Worm (Caenorhabditis elegans) whole organism, L3 larva: ENCODE data around the gene srab-26.

Experiments used
- R02D3.7 ChIP-seq: fragments of 150-350 bp; optimal IDR thresholded peaks from 2 replicates; lab custom pipeline; 2014; ENCODE audit warnings: missing biosample characterization, missing genetic modification characterization
- ZK546.5 ChIP-seq: sonication (generic microtip); optimal IDR thresholded peaks from 2 replicates; lab custom pipeline; 2017; ENCODE audit warnings: missing biosample characterization, missing genetic modification characterization
- aly-2 ChIP-seq: fragments of 150-350 bp; optimal IDR thresholded peaks from 2 replicates; lab custom pipeline; 2014; ENCODE audit warnings: missing biosample characterization, missing genetic modification characterization
- ama-1 ChIP-seq: fragments of 150-350 bp; optimal IDR thresholded peaks from 2 replicates; lab custom pipeline; 2018
- ceh-82 ChIP-seq: fragments of 150-350 bp; optimal IDR thresholded peaks from 2 replicates; lab custom pipeline; 2014; ENCODE audit warnings: missing biosample characterization, missing genetic modification characterization
- ceh-9 ChIP-seq: sonication (generic microtip); optimal IDR thresholded peaks from 2 replicates; lab custom pipeline; 2018; ENCODE audit warnings: missing biosample characterization, missing genetic modification characterization
- egl-27 ChIP-seq: sonication (generic microtip); optimal IDR thresholded peaks from 4 replicates; lab custom pipeline; 2017; ENCODE audit warnings: missing biosample characterization, missing genetic modification reagents, missing genetic modification characterization
- egl-5 ChIP-seq: fragments of 150-350 bp; optimal IDR thresholded peaks from 2 replicates; lab custom pipeline; 2017; ENCODE audit warnings: missing biosample characterization, missing genetic modification reagents, missing genetic modification characterization, inconsistent platforms
- elt-1 ChIP-seq: fragments of 150-350 bp; optimal IDR thresholded peaks from 2 replicates; lab custom pipeline; 2014; ENCODE audit warnings: missing biosample characterization, missing genetic modification characterization
- elt-2 ChIP-seq: sonication (generic microtip); optimal IDR thresholded peaks from 2 replicates; lab custom pipeline; 2016; ENCODE audit warnings: missing genetic modification reagents, mild to moderate bottlenecking, missing genetic modification characterization, missing compliant biosample characterization
- elt-3 ChIP-seq, 3 experiments: fragments of 150-350 bp in 1 of 3; sonication (generic microtip) in 2 of 3; optimal IDR thresholded peaks; 2 replicates in 2 of 3; 4 replicates in 1 of 3; lab custom pipeline; 2014 to 2017; ENCODE audit warnings: missing biosample characterization in 3 of 3, missing genetic modification characterization in 3 of 3
- fkh-10 ChIP-seq: sonication (generic microtip); optimal IDR thresholded peaks from 2 replicates; lab custom pipeline; 2017; ENCODE audit warnings: missing biosample characterization, missing genetic modification reagents, missing genetic modification characterization
- fkh-2 ChIP-seq: fragments of 150-350 bp; optimal IDR thresholded peaks from 2 replicates; lab custom pipeline; 2014; ENCODE audit warnings: missing biosample characterization, missing genetic modification reagents, missing genetic modification characterization
- fos-1 ChIP-seq: fragments of 150-350 bp; optimal IDR thresholded peaks from 2 replicates; lab custom pipeline; 2014; ENCODE audit warnings: missing biosample characterization, missing genetic modification characterization
- lin-15B ChIP-seq: fragments of 150-350 bp; optimal IDR thresholded peaks from 2 replicates; lab custom pipeline; 2014; ENCODE audit warnings: missing biosample characterization, missing genetic modification characterization
- lin-39 ChIP-seq: fragments of 150-350 bp; optimal IDR thresholded peaks from 2 replicates; lab custom pipeline; 2018; ENCODE audit warnings: missing biosample characterization, missing genetic modification reagents, missing genetic modification characterization
- lsy-12 ChIP-seq: sonication (generic microtip); optimal IDR thresholded peaks from 2 replicates; lab custom pipeline; 2016; ENCODE audit warnings: mild to moderate bottlenecking, missing genetic modification characterization, missing compliant biosample characterization
- mdl-1 ChIP-seq: fragments of 150-350 bp; optimal IDR thresholded peaks from 2 replicates; lab custom pipeline; 2014; ENCODE audit warnings: missing biosample characterization, missing genetic modification characterization
- mml-1 ChIP-seq: fragments of 150-350 bp; sonication (generic microtip); optimal IDR thresholded peaks from 3 replicates; lab custom pipeline; 2014; ENCODE audit warnings: missing biosample characterization, missing genetic modification characterization
- nfya-1 ChIP-seq: sonication (generic microtip); optimal IDR thresholded peaks from 2 replicates; lab custom pipeline; 2017; ENCODE audit warnings: missing genetic modification characterization, mild to moderate bottlenecking, missing compliant biosample characterization, antibody characterized with exemption, moderate library complexity; ENCODE audit not compliant: insufficient read depth
- nhr-11 ChIP-seq: fragments of 150-350 bp; optimal IDR thresholded peaks from 2 replicates; lab custom pipeline; 2014; ENCODE audit warnings: missing biosample characterization, missing genetic modification characterization
- nhr-12 ChIP-seq: fragments of 150-350 bp; optimal IDR thresholded peaks from 2 replicates; lab custom pipeline; 2014; ENCODE audit warnings: missing biosample characterization, missing genetic modification characterization
- nhr-237 ChIP-seq: fragments of 150-350 bp; optimal IDR thresholded peaks from 2 replicates; lab custom pipeline; 2014; ENCODE audit warnings: missing biosample characterization, missing genetic modification characterization
- nhr-28 ChIP-seq: fragments of 150-350 bp; optimal IDR thresholded peaks from 2 replicates; lab custom pipeline; 2014; ENCODE audit warnings: missing biosample characterization, missing genetic modification characterization
- nhr-43 ChIP-seq: sonication (generic microtip); optimal IDR thresholded peaks from 2 replicates; lab custom pipeline; 2016; ENCODE audit warnings: mild to moderate bottlenecking, missing genetic modification characterization, missing compliant biosample characterization; ENCODE audit not compliant: poor library complexity, severe bottlenecking
- nhr-67 ChIP-seq: fragments of 150-350 bp; optimal IDR thresholded peaks from 2 replicates; lab custom pipeline; 2014; ENCODE audit warnings: missing biosample characterization, missing genetic modification characterization
- nhr-76 ChIP-seq: fragments of 150-350 bp; sonication (generic microtip); optimal IDR thresholded peaks from 5 replicates; lab custom pipeline; 2014; ENCODE audit warnings: missing biosample characterization, missing genetic modification characterization
- nhr-77 ChIP-seq: fragments of 150-350 bp; optimal IDR thresholded peaks from 2 replicates; lab custom pipeline; 2014; ENCODE audit warnings: missing biosample characterization, missing genetic modification characterization
- pha-4 ChIP-seq: fragments of 150-350 bp; optimal IDR thresholded peaks from 2 replicates; lab custom pipeline; 2014; ENCODE audit warnings: missing biosample characterization, missing genetic modification reagents, missing genetic modification characterization
- pqm-1 ChIP-seq: fragments of 150-350 bp; optimal IDR thresholded peaks from 2 replicates; lab custom pipeline; 2017; ENCODE audit warnings: missing biosample characterization, missing genetic modification characterization, inconsistent platforms
- sea-2 ChIP-seq: fragments of 150-350 bp; sonication (generic microtip); optimal IDR thresholded peaks from 4 replicates; lab custom pipeline; 2014; ENCODE audit warnings: missing biosample characterization, missing genetic modification reagents, missing genetic modification characterization
- skn-1 ChIP-seq: fragments of 150-350 bp; optimal IDR thresholded peaks from 2 replicates; lab custom pipeline; 2014; ENCODE audit warnings: missing biosample characterization, missing genetic modification characterization
- snpc-4 ChIP-seq: fragments of 150-350 bp; optimal IDR thresholded peaks from 2 replicates; lab custom pipeline; 2014; ENCODE audit warnings: missing biosample characterization, missing genetic modification characterization
- tbx-2 ChIP-seq: sonication (generic microtip); optimal IDR thresholded peaks from 2 replicates; lab custom pipeline; 2016; ENCODE audit warnings: mild to moderate bottlenecking, missing genetic modification characterization, missing compliant biosample characterization
- unc-62 ChIP-seq: fragments of 150-350 bp; sonication (generic microtip); optimal IDR thresholded peaks from 4 replicates; lab custom pipeline; 2014; ENCODE audit warnings: missing biosample characterization, missing genetic modification reagents, missing genetic modification characterization
- zag-1 ChIP-seq: fragments of 150-350 bp; optimal IDR thresholded peaks from 2 replicates; lab custom pipeline; 2014; ENCODE audit warnings: missing biosample characterization, missing genetic modification characterization
- ztf-11 ChIP-seq: fragments of 150-350 bp; optimal IDR thresholded peaks from 2 replicates; lab custom pipeline; 2014; ENCODE audit warnings: missing biosample characterization, missing genetic modification characterization
- ztf-4 ChIP-seq: fragments of 150-350 bp; optimal IDR thresholded peaks from 2 replicates; lab custom pipeline; 2014; ENCODE audit warnings: missing biosample characterization, missing genetic modification characterization

The srab-26 gene

DNA sequence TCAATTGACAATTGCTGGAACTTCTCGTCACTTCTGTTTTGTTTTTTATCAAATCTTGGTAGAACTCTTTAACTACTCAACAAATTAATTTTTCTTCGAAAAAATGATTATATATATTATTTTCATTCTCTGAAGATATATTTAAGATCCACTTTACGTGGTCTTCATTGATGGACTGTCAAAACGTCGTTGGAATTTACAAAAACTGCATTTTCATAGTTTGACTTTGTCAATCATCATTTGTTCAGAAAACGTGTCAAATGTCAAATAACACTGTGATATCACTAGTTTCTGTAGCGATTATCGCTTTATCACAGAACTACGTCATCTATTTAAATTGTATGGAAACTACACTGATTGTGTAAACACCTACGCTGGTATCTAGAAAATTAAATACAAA, 45.1 kb upstream of the srab-26 start:
- TF ChIP-seq pqm-1 (tag; lab: Kevin White, UChicago) (peak; percentile 25), nfya-1 (tag; lab: Kevin White, UChicago) (no peak), lin-15B (tag; lab: Kevin White, UChicago) (no peak), elt-2 (peak; percentile 41)

ce11 chrV:9922481-9922880, 43.2 kb upstream of the srab-26 start, which contains the start of gene C50H2.7:
TSS of gene C50H2.7 (plus strand) at chrV:9922781.
- no peak for TF ChIP-seq fkh-10 (GFP tag; lab: Kevin White, UChicago)
- no peak for TF ChIP-seq pha-4 (tag; lab: Kevin White, UChicago)
- TF ChIP-seq ama-1 (lab: Kevin White, UChicago): no peak
- no peak for TF ChIP-seq fkh-2 (tag; lab: Kevin White, UChicago)
- TF ChIP-seq aly-2 (tag; lab: Kevin White, UChicago): no peak
- no peak for TF ChIP-seq nhr-237
- TF ChIP-seq egl-27: no peak
- no peak for TF ChIP-seq elt-1 (tag; lab: Kevin White, UChicago)
- no peak for TF ChIP-seq nhr-76
- TF ChIP-seq lsy-12 (tag; lab: Kevin White, UChicago): no peak
- no peak for TF ChIP-seq lin-39 (tag; lab: Kevin White, UChicago)
- no peak for TF ChIP-seq ztf-11
- TF ChIP-seq, all 47 proteins: peak for 0

- TF ChIP-seq ceh-9 (tag; lab: Kevin White, UChicago) (no peak), fkh-2 (tag; lab: Kevin White, UChicago) (no peak), ZK546.5 (no peak), aly-2 (tag; lab: Kevin White, UChicago) (no peak)
These were observed 42.0 kb upstream of the srab-26 start, which contains the start of gene ceh-75 for ce11 chrV:9921288-9921687. TSS of gene ceh-75 (plus strand) at chrV:9921337.

- no peak for TF ChIP-seq ztf-4 (tag; lab: Kevin White, UChicago)
- TF ChIP-seq nhr-12: no peak
- no peak for TF ChIP-seq zag-1 (tag; lab: Kevin White, UChicago)
- no peak for TF ChIP-seq snpc-4 (tag; lab: Kevin White, UChicago)
- no peak for TF ChIP-seq pha-4 (tag; lab: Kevin White, UChicago)
- TF ChIP-seq unc-62 (GFP tag; lab: Kevin White, UChicago): no peak
- TF ChIP-seq ama-1 (lab: Kevin White, UChicago): no peak
- TF ChIP-seq R02D3.7 (tag; lab: Kevin White, UChicago): no peak
- no peak for TF ChIP-seq nfya-1 (tag; lab: Kevin White, UChicago)
- no peak for TF ChIP-seq egl-5 (tag; lab: Kevin White, UChicago)
- no peak for TF ChIP-seq aly-2 (tag; lab: Kevin White, UChicago)
- TF ChIP-seq fkh-10 (GFP tag; lab: Kevin White, UChicago): no peak
- no peak for TF ChIP-seq elt-3 (tag; optimal IDR thresholded peaks at IDR 0.05; lab: Kevin White, UChicago)
- no peak for TF ChIP-seq ceh-82 (tag; lab: Kevin White, UChicago)
- no peak for TF ChIP-seq nhr-67
- TF ChIP-seq nhr-76: no peak
- no peak for TF ChIP-seq tbx-2 (tag; lab: Kevin White, UChicago)
- no peak for TF ChIP-seq nhr-28 (tag; lab: Kevin White, UChicago)
- no peak for TF ChIP-seq elt-2
These were observed 39.1 kb upstream of the srab-26 start, which contains the start of gene C50H2.5 for ce11 chrV:9918410-9918809. TSS of gene C50H2.5 (plus strand) at chrV:9918710.

- no peak for TF ChIP-seq nhr-43 (tag; lab: Kevin White, UChicago)
- TF ChIP-seq nhr-28 (tag; lab: Kevin White, UChicago): no peak
- TF ChIP-seq tbx-2 (tag; lab: Kevin White, UChicago): no peak
- TF ChIP-seq nhr-77 (tag; lab: Kevin White, UChicago): no peak
- TF ChIP-seq sea-2 (GFP tag; lab: Kevin White, UChicago): no peak
- no peak for TF ChIP-seq elt-2
- TF ChIP-seq fos-1: no peak
- no peak for TF ChIP-seq elt-3 (tag; optimal IDR thresholded peaks at IDR 0.05; lab: Kevin White, UChicago)
- no peak for TF ChIP-seq mml-1 (tag; lab: Kevin White, UChicago)
- no peak for TF ChIP-seq nhr-11 (tag; lab: Kevin White, UChicago)
- no peak for TF ChIP-seq mdl-1 (tag; lab: Kevin White, UChicago)
- no peak for TF ChIP-seq skn-1 (tag; lab: Kevin White, UChicago)
These were observed 37.4 kb upstream of the srab-26 start, which contains the start of gene C50H2.4 for ce11 chrV:9916665-9917064. TSS of gene C50H2.4 (plus strand) at chrV:9916965.
